Fruit fly (Drosophila melanogaster) Kc167 (cell line): ENCODE data around the gene CG10730.

Source experiments
- Myc ChIP-seq: fragments of >200 bp; optimal IDR thresholded peaks from 2 replicates; lab custom pipeline; 2017; ENCODE audit warnings: missing external identifiers
- Sin3A ChIP-seq: fragments of >200 bp; optimal IDR thresholded peaks from 2 replicates; lab custom pipeline; 2018; ENCODE audit warnings: missing external identifiers

DNA sequence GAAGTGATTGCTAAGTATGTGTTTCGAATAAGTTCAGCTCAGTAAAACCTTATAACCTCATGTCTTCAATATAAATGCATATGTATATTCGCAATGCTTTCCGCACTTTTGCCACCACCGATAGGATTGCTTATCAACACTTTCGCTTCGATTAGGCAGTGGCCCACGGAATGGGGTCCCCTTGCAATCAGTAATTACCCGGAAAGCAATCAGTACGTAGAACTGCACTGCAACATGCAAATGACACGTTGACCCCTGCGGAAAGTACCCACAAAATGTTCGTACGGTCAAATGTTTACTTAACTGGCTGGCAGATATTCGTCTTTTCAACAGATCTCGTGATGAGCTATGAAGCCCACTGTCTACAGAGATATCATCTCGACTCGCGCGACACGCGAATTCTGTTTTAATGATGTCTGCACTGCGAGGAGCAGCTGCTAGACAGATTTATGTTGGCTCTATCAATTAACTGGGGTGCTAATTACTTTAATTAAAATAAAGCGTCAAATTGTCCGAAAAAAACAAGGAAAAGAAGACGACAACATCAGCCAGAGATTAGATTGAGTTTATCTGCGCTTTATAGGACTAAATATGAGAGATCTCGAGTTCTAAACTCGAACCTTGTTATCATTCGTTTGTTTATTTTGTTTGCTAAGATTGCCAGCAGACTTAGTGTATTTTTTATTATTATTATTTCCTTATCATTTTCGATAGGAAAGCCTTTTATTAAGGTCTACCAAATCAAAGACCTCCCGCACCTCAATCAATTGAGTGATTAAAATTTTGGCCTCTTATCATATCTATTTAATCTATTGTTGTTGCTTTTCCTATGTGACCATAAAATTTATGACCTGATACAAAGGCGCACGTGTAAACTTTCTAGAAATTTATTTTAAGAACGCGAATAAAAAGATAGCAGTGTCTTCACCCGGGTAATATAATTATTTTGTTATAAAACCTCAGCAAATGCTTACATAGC lies 5.7 kb upstream of the CG10730 start:
- TF ChIP-seq Myc: no peak
- no peak for TF ChIP-seq Sin3A
